Fruit fly (Drosophila melanogaster) whole organism, prepupa: ENCODE measurements around the gene Fdx2.

Source experiments
- CG10631 ChIP-seq: fragments of 200-800 bp; sonication (Bioruptor generic); optimal IDR thresholded peaks from 2 replicates; lab custom pipeline; 2016; ENCODE audit warnings: missing biosample characterization, missing genetic modification characterization
- CG10669 ChIP-seq: fragments of 200-800 bp; sonication (Bioruptor generic); optimal IDR thresholded peaks from 3 replicates; lab custom pipeline; 2018; ENCODE audit warnings: missing biosample characterization, mild to moderate bottlenecking, missing genetic modification characterization, moderate library complexity
- CG11294 ChIP-seq: fragments of 200-800 bp; sonication (Bioruptor generic); IDR thresholded peaks from 2 replicates; pipeline ENCODE4 v1.3.6; 2022; ENCODE audit warnings: missing biosample characterization, missing genetic modification characterization
- CG11762 ChIP-seq: fragments of 200-800 bp; sonication (Bioruptor generic); optimal IDR thresholded peaks from 3 replicates; lab custom pipeline; 2016; ENCODE audit warnings: missing biosample characterization, missing genetic modification characterization; ENCODE audit not compliant: insufficient read depth
- CG11902 ChIP-seq: fragments of 200-800 bp; sonication (Bioruptor generic); optimal IDR thresholded peaks from 3 replicates; lab custom pipeline; 2016; ENCODE audit warnings: missing biosample characterization, missing genetic modification characterization
- CG15336 ChIP-seq: fragments of 200-800 bp; sonication (Bioruptor generic); IDR thresholded peaks from 2 replicates; pipeline ENCODE4 v1.3.6; 2022; ENCODE audit warnings: missing biosample characterization, missing genetic modification characterization
- CG1621 ChIP-seq: fragments of 200-800 bp; sonication (Bioruptor generic); optimal IDR thresholded peaks from 3 replicates; lab custom pipeline; 2018; ENCODE audit warnings: missing biosample characterization, mild to moderate bottlenecking, missing genetic modification characterization
- CG16779 ChIP-seq: fragments of 200-800 bp; sonication (Bioruptor generic); optimal IDR thresholded peaks from 3 replicates; lab custom pipeline; 2017; ENCODE audit warnings: missing biosample characterization, mild to moderate bottlenecking, missing genetic modification characterization
- CG3032 ChIP-seq: fragments of 200-800 bp; optimal IDR thresholded peaks from 2 replicates; lab custom pipeline; 2019; ENCODE audit warnings: missing biosample characterization, mild to moderate bottlenecking, missing genetic modification characterization, moderate library complexity
- CG31627 ChIP-seq: fragments of 200-800 bp; sonication (Bioruptor generic); optimal IDR thresholded peaks from 3 replicates; lab custom pipeline; 2016; ENCODE audit warnings: missing biosample characterization, missing genetic modification characterization
- CG32006 ChIP-seq: fragments of 200-800 bp; sonication (Bioruptor generic); optimal IDR thresholded peaks from 3 replicates; lab custom pipeline; 2017; ENCODE audit warnings: missing biosample characterization, mild to moderate bottlenecking, missing genetic modification characterization
- CG34406 ChIP-seq: fragments of 200-800 bp; sonication (Bioruptor generic); optimal IDR thresholded peaks from 3 replicates; lab custom pipeline; 2016; ENCODE audit warnings: missing biosample characterization, missing genetic modification characterization
- CG3919 ChIP-seq: fragments of 200-800 bp; sonication (Bioruptor generic); optimal IDR thresholded peaks from 3 replicates; lab custom pipeline; 2016; ENCODE audit warnings: missing biosample characterization, missing genetic modification characterization
- CG4318 ChIP-seq: fragments of 200-800 bp; sonication (Bioruptor generic); optimal IDR thresholded peaks from 3 replicates; lab custom pipeline; 2017; ENCODE audit warnings: missing biosample characterization, mild to moderate bottlenecking, missing genetic modification characterization
- CG6163 ChIP-seq: fragments of 200-800 bp; sonication (Bioruptor generic); IDR thresholded peaks from 3 replicates; pipeline ENCODE4 v1.3.6; 2022; ENCODE audit warnings: missing biosample characterization, missing genetic modification characterization
- CG6276 ChIP-seq: fragments of 200-800 bp; sonication (Bioruptor generic); optimal IDR thresholded peaks from 2 replicates; lab custom pipeline; 2017; ENCODE audit warnings: missing biosample characterization, mild to moderate bottlenecking, missing genetic modification characterization
- CG6792 ChIP-seq: fragments of 200-800 bp; sonication (Bioruptor generic); optimal IDR thresholded peaks from 3 replicates; lab custom pipeline; 2016; ENCODE audit warnings: missing biosample characterization, missing genetic modification characterization
- CG6808 ChIP-seq: fragments of 200-800 bp; sonication (Bioruptor generic); optimal IDR thresholded peaks from 3 replicates; lab custom pipeline; 2017; ENCODE audit warnings: missing biosample characterization, missing genetic modification characterization, mild to moderate bottlenecking, moderate library complexity, missing genetic modification reagents
- CG6854 ChIP-seq: fragments of 200-800 bp; sonication (Bioruptor generic); optimal IDR thresholded peaks from 2 replicates; lab custom pipeline; 2017; ENCODE audit warnings: missing biosample characterization, mild to moderate bottlenecking, missing genetic modification characterization
- CG8319 ChIP-seq: fragments of 200-800 bp; sonication (Bioruptor generic); optimal IDR thresholded peaks from 3 replicates; lab custom pipeline; 2016; ENCODE audit warnings: missing biosample characterization, missing genetic modification characterization
- CG9139 ChIP-seq: fragments of 200-800 bp; sonication (Bioruptor generic); optimal IDR thresholded peaks from 3 replicates; lab custom pipeline; 2017; ENCODE audit warnings: missing biosample characterization, mild to moderate bottlenecking, missing genetic modification characterization
- Eip75B ChIP-seq: fragments of 200-800 bp; sonication (Bioruptor generic); optimal IDR thresholded peaks from 3 replicates; lab custom pipeline; 2016; ENCODE audit warnings: missing biosample characterization, missing genetic modification characterization
- Eip78C ChIP-seq: fragments of 200-800 bp; sonication (Bioruptor generic); peaks from one replicate; lab custom pipeline; 2016; ENCODE audit warnings: missing biosample characterization, missing genetic modification characterization
- Ets21C ChIP-seq: fragments of 200-800 bp; sonication (Bioruptor generic); optimal IDR thresholded peaks from 3 replicates; lab custom pipeline; 2016; ENCODE audit warnings: missing biosample characterization, missing genetic modification characterization
- Ets96B ChIP-seq: fragments of 200-800 bp; optimal IDR thresholded peaks from 2 replicates; lab custom pipeline; 2019; ENCODE audit warnings: missing biosample characterization, mild to moderate bottlenecking, missing genetic modification characterization, moderate library complexity
- Hr38 ChIP-seq: sonication (Bioruptor generic); optimal IDR thresholded peaks from 2 replicates; lab custom pipeline; 2016; ENCODE audit warnings: missing biosample characterization, missing genetic modification characterization
- Hr39 ChIP-seq: fragments of 200-800 bp; sonication (Bioruptor generic); optimal IDR thresholded peaks from 2 replicates; lab custom pipeline; 2016; ENCODE audit warnings: missing biosample characterization, missing genetic modification characterization
- Lpt ChIP-seq: fragments of 200-800 bp; sonication (Bioruptor generic); optimal IDR thresholded peaks from 3 replicates; lab custom pipeline; 2016; ENCODE audit warnings: missing biosample characterization, missing genetic modification characterization
- OdsH ChIP-seq: fragments of 200-800 bp; sonication (Bioruptor generic); optimal IDR thresholded peaks from 3 replicates; lab custom pipeline; 2016; ENCODE audit warnings: missing biosample characterization, missing genetic modification characterization
- Smox ChIP-seq: fragments of 200-800 bp; sonication (Bioruptor generic); optimal IDR thresholded peaks from 3 replicates; lab custom pipeline; 2016; ENCODE audit warnings: missing biosample characterization, missing genetic modification characterization
- Sox14 ChIP-seq: fragments of 200-800 bp; sonication (Bioruptor generic); optimal IDR thresholded peaks from 3 replicates; lab custom pipeline; 2016; ENCODE audit warnings: missing biosample characterization, missing genetic modification characterization
- achi ChIP-seq: fragments of 200-800 bp; sonication (Bioruptor generic); optimal IDR thresholded peaks from 3 replicates; lab custom pipeline; 2016; ENCODE audit warnings: missing biosample characterization, missing genetic modification characterization
- acj6 ChIP-seq: fragments of 200-800 bp; sonication (Bioruptor generic); optimal IDR thresholded peaks from 3 replicates; lab custom pipeline; 2016; ENCODE audit warnings: missing biosample characterization, missing genetic modification characterization
- cyc ChIP-seq: fragments of 200-800 bp; sonication (Bioruptor generic); optimal IDR thresholded peaks from 3 replicates; lab custom pipeline; 2016; ENCODE audit warnings: missing biosample characterization, missing genetic modification characterization
- dsx ChIP-seq: fragments of 200-800 bp; optimal IDR thresholded peaks from 3 replicates; lab custom pipeline; 2019; ENCODE audit warnings: missing biosample characterization, mild to moderate bottlenecking, missing genetic modification characterization, moderate library complexity; ENCODE audit not compliant: poor library complexity, severe bottlenecking
- esn ChIP-seq: fragments of 200-800 bp; sonication (Bioruptor generic); optimal IDR thresholded peaks from 2 replicates; lab custom pipeline; 2016; ENCODE audit warnings: missing biosample characterization, mild to moderate bottlenecking, missing genetic modification characterization, moderate library complexity
- fd85E ChIP-seq: fragments of 200-800 bp; sonication (Bioruptor generic); optimal IDR thresholded peaks from 3 replicates; lab custom pipeline; 2016; ENCODE audit warnings: missing biosample characterization, missing genetic modification characterization
- fkh ChIP-seq: fragments of 200-800 bp; sonication (Bioruptor generic); optimal IDR thresholded peaks from 3 replicates; lab custom pipeline; 2017; ENCODE audit warnings: missing biosample characterization, mild to moderate bottlenecking, missing genetic modification characterization, moderate library complexity
- lz ChIP-seq: fragments of 200-800 bp; sonication (Bioruptor generic); optimal IDR thresholded peaks from 3 replicates; lab custom pipeline; 2016; ENCODE audit warnings: missing biosample characterization, missing genetic modification characterization
- net ChIP-seq: fragments of 200-800 bp; sonication (Bioruptor generic); optimal IDR thresholded peaks from 3 replicates; lab custom pipeline; 2016; ENCODE audit warnings: missing biosample characterization, missing genetic modification characterization
- pdm3 ChIP-seq: fragments of 200-800 bp; sonication (Bioruptor generic); optimal IDR thresholded peaks from 3 replicates; lab custom pipeline; 2016; ENCODE audit warnings: missing biosample characterization, missing genetic modification characterization
- salr ChIP-seq, 2 experiments: fragments of 200-800 bp; sonication (Bioruptor generic); optimal IDR thresholded peaks; 3 replicates each; lab custom pipeline; 2016 to 2018; ENCODE audit warnings: missing biosample characterization in 2 of 2, missing genetic modification characterization in 2 of 2, mild to moderate bottlenecking in 1 of 2
- spab ChIP-seq: fragments of 200-800 bp; sonication (Bioruptor generic); optimal IDR thresholded peaks from 2 replicates; lab custom pipeline; 2017; ENCODE audit warnings: missing biosample characterization, mild to moderate bottlenecking, missing genetic modification characterization, missing genetic modification reagents
- ss ChIP-seq, 2 experiments: fragments of 200-800 bp; sonication (Bioruptor generic); optimal IDR thresholded peaks; 2 replicates in 1 of 2; 3 replicates in 1 of 2; lab custom pipeline; 2017 to 2018; ENCODE audit warnings: mild to moderate bottlenecking in 2 of 2, missing biosample characterization in 2 of 2, missing genetic modification characterization in 2 of 2, moderate library complexity in 1 of 2
- topi ChIP-seq: fragments of 200-800 bp; sonication (Bioruptor generic); optimal IDR thresholded peaks from 3 replicates; lab custom pipeline; 2016; ENCODE audit warnings: missing biosample characterization, missing genetic modification characterization
- vri ChIP-seq: fragments of 200-800 bp; sonication (Bioruptor generic); optimal IDR thresholded peaks from 3 replicates; lab custom pipeline; 2016; ENCODE audit warnings: missing biosample characterization, mild to moderate bottlenecking, missing genetic modification characterization

Fdx2 gene

dm6 chr3L:4292120-4292697, at the start of gene Fdx2, which contains the start of gene CG15012:
Gene Fdx2, plus strand, starts transcription at chr3L:4292482.
Gene CG15012, minus strand, starts transcription at chr3L:4292246.
- TF ChIP-seq salr (GFP tag; optimal IDR thresholded peaks at IDR 0.05; lab: Kevin White, UChicago) (no peak), CG11902 (GFP tag; lab: Kevin White, UChicago) (no peak), CG15336 (no peak), esn (GFP tag; lab: Kevin White, UChicago) (peak; percentile 51), CG4318 (GFP tag; lab: Kevin White, UChicago) (no peak), CG16779 (tag; lab: Kevin White, UChicago) (no peak), cyc (GFP tag; lab: Kevin White, UChicago) (peak; percentile 34), CG10669 (no peak), CG31627 (GFP tag; lab: Kevin White, UChicago) (peak; percentile 21), CG3032 (tag; lab: Kevin White, UChicago) (peak; percentile 30), CG3919 (GFP tag; lab: Kevin White, UChicago) (no peak), fd85E (GFP tag; lab: Kevin White, UChicago) (no peak), Eip75B (GFP tag; lab: Kevin White, UChicago) (no peak), spab (GFP tag; lab: Kevin White, UChicago) (no peak), Ets21C (no peak), Hr38 (GFP tag; lab: Kevin White, UChicago) (no peak), fkh (GFP tag; lab: Kevin White, UChicago) (no peak), lz (GFP tag; lab: Kevin White, UChicago) (peak; percentile 33), CG32006 (no peak), CG8319 (GFP tag; lab: Kevin White, UChicago) (no peak), Lpt (GFP tag; lab: Kevin White, UChicago) (no peak), topi (GFP tag; lab: Kevin White, UChicago) (peak; percentile 34), CG6163 (GFP tag; lab: Robert Waterston, UW) (no peak), OdsH (no peak), ss (GFP tag; optimal IDR thresholded peaks at IDR 0.05; lab: Kevin White, UChicago) (no peak), CG6792 (GFP tag; lab: Kevin White, UChicago) (no peak), CG6854 (no peak), CG10631 (no peak), acj6 (GFP tag; lab: Kevin White, UChicago) (no peak), vri (peak; percentile 57), CG11762 (GFP tag; lab: Kevin White, UChicago) (no peak), Eip78C (GFP tag; lab: Kevin White, UChicago) (peak; percentile 21), CG6808 (GFP tag; lab: Kevin White, UChicago) (no peak), CG9139 (no peak), net (GFP tag; lab: Kevin White, UChicago) (no peak), CG34406 (GFP tag; lab: Kevin White, UChicago) (no peak), achi (GFP tag; lab: Kevin White, UChicago) (peak; percentile 6), Hr39 (peak; percentile 35), CG6276 (no peak), Sox14 (peak; percentile 78)

- no peak for TF ChIP-seq CG1621 (tag; lab: Kevin White, UChicago)
- no peak for TF ChIP-seq CG8319 (GFP tag; lab: Kevin White, UChicago)
- no peak for TF ChIP-seq CG31627 (GFP tag; lab: Kevin White, UChicago)
- no peak for TF ChIP-seq salr (GFP tag; optimal IDR thresholded peaks at IDR 0.05; lab: Kevin White, UChicago)
- no peak for TF ChIP-seq Ets96B
- peak; percentile 33 for TF ChIP-seq esn (GFP tag; lab: Kevin White, UChicago)
- TF ChIP-seq CG11294 (GFP tag; lab: Robert Waterston, UW), result no peak
- no peak for TF ChIP-seq achi (GFP tag; lab: Kevin White, UChicago)
- no peak for TF ChIP-seq pdm3 (GFP tag; lab: Kevin White, UChicago)
- no peak for TF ChIP-seq Smox
- no peak for TF ChIP-seq lz (GFP tag; lab: Kevin White, UChicago)
- TF ChIP-seq dsx, result peak; percentile 25
- TF ChIP-seq CG6854, result no peak
- TF ChIP-seq fkh (GFP tag; lab: Kevin White, UChicago), result no peak
- peak; percentile 53 for TF ChIP-seq CG6163 (GFP tag; lab: Robert Waterston, UW)
Measured at dm6 chr3L:4252121-4252861, 40.0 kb upstream of the Fdx2 start.
